Worm (Caenorhabditis elegans) whole organism, mixed stage, embryonic: Measurements from ENCODE around the gene H13N06.2.

Source experiments
- elt-3 ChIP-seq: fragments of 150-350 bp; optimal IDR thresholded peaks from 2 replicates; lab custom pipeline; 2014; ENCODE audit warnings: missing biosample characterization, missing genetic modification characterization
- lin-13 ChIP-seq: fragments of 150-350 bp; optimal IDR thresholded peaks from 2 replicates; lab custom pipeline; 2014; ENCODE audit warnings: missing biosample characterization, missing genetic modification characterization
- mep-1 ChIP-seq: fragments of 150-350 bp; optimal IDR thresholded peaks from 2 replicates; lab custom pipeline; 2017; ENCODE audit warnings: missing biosample characterization, missing genetic modification reagents, missing genetic modification characterization, inconsistent platforms
- nhr-12 ChIP-seq: fragments of 150-350 bp; optimal IDR thresholded peaks from 2 replicates; lab custom pipeline; 2014; ENCODE audit warnings: missing biosample characterization, missing genetic modification characterization
- nhr-2 ChIP-seq: fragments of 150-350 bp; optimal IDR thresholded peaks from 2 replicates; lab custom pipeline; 2014; ENCODE audit warnings: missing biosample characterization, missing genetic modification characterization
- pha-4 ChIP-seq: fragments of 150-350 bp; optimal IDR thresholded peaks from 2 replicates; lab custom pipeline; 2018; ENCODE audit warnings: missing biosample characterization, missing genetic modification reagents, missing genetic modification characterization
- snpc-4 ChIP-seq: fragments of 150-350 bp; optimal IDR thresholded peaks from 2 replicates; lab custom pipeline; 2014; ENCODE audit warnings: missing biosample characterization, missing genetic modification characterization
- sptf-1 ChIP-seq: sonication (generic microtip); optimal IDR thresholded peaks from 2 replicates; lab custom pipeline; 2017; ENCODE audit warnings: mild to moderate bottlenecking, missing genetic modification characterization, moderate library complexity, missing compliant biosample characterization
- unc-39 ChIP-seq: fragments of 150-350 bp; optimal IDR thresholded peaks from 2 replicates; lab custom pipeline; 2014; ENCODE audit warnings: missing biosample characterization, missing genetic modification characterization
- unc-62 ChIP-seq: fragments of 150-350 bp; optimal IDR thresholded peaks from 2 replicates; lab custom pipeline; 2014; ENCODE audit warnings: missing biosample characterization, missing genetic modification reagents, missing genetic modification characterization

ce11 chrX:15491110-15491509, 3.2 kb downstream of the H13N06.2 start:
- no peak for TF ChIP-seq nhr-2 (tag; lab: Kevin White, UChicago)
- TF ChIP-seq pha-4 (tag; lab: Kevin White, UChicago), result no peak
- TF ChIP-seq mep-1 (tag; lab: Kevin White, UChicago), result no peak
- TF ChIP-seq unc-39 (tag; lab: Kevin White, UChicago), result no peak
- no peak for TF ChIP-seq unc-62 (GFP tag; lab: Kevin White, UChicago)
- TF ChIP-seq lin-13 (tag; lab: Kevin White, UChicago), result no peak
- no peak for TF ChIP-seq sptf-1 (tag; lab: Kevin White, UChicago)
- no peak for TF ChIP-seq snpc-4
- no peak for TF ChIP-seq elt-3 (tag; lab: Kevin White, UChicago)
- no peak for TF ChIP-seq nhr-12 (tag; lab: Kevin White, UChicago)
